Worm (Caenorhabditis elegans) whole organism, early embryonic: ENCODE measurements around the gene W07A12.8.
A peak's percentile ranks its signal among the peaks of the same experiment; 100 is the strongest.

Experiments
- B0310.2 ChIP-seq: sonication (generic microtip); optimal IDR thresholded peaks from 2 replicates; lab custom pipeline; 2016; ENCODE audit warnings: mild to moderate bottlenecking, missing genetic modification characterization, missing compliant biosample characterization
- F13C5.2 ChIP-seq: sonication (generic microtip); optimal IDR thresholded peaks from 2 replicates; lab custom pipeline; 2017; ENCODE audit warnings: mild to moderate bottlenecking, missing genetic modification characterization, inconsistent platforms, missing compliant biosample characterization
- aly-1 ChIP-seq: sonication (generic microtip); optimal IDR thresholded peaks from 2 replicates; lab custom pipeline; 2016; ENCODE audit warnings: missing genetic modification characterization, missing compliant biosample characterization
- ama-1 ChIP-seq: fragments of 150-350 bp; optimal IDR thresholded peaks from 2 replicates; lab custom pipeline; 2014
- ceh-13 ChIP-seq: fragments of 200-800 bp; sonication (Bioruptor generic); optimal IDR thresholded peaks from 2 replicates; lab custom pipeline; 2018; ENCODE audit warnings: mild to moderate bottlenecking, missing genetic modification characterization, missing compliant biosample characterization
- ceh-36 ChIP-seq: sonication (generic microtip); optimal IDR thresholded peaks from 2 replicates; lab custom pipeline; 2016; ENCODE audit warnings: missing genetic modification characterization, inconsistent platforms, missing compliant biosample characterization
- ets-7 ChIP-seq: sonication (generic microtip); optimal IDR thresholded peaks from 2 replicates; lab custom pipeline; 2016; ENCODE audit warnings: missing genotype, missing genetic modification characterization, missing compliant biosample characterization
- flt-1 ChIP-seq: fragments of 200-800 bp; sonication (Bioruptor generic); IDR thresholded peaks from 2 replicates; pipeline ENCODE4 v1.3.6; 2022; ENCODE audit warnings: missing genetic modification characterization, missing compliant biosample characterization
- hmbx-1 ChIP-seq: sonication (generic microtip); optimal IDR thresholded peaks from 2 replicates; lab custom pipeline; 2016; ENCODE audit warnings: mild to moderate bottlenecking, missing genetic modification characterization, missing compliant biosample characterization
- hmg-4 ChIP-seq: fragments of 200-800 bp; sonication (Bioruptor generic); optimal IDR thresholded peaks from 2 replicates; lab custom pipeline; 2018; ENCODE audit warnings: mild to moderate bottlenecking, missing genetic modification characterization, missing compliant biosample characterization
- hnd-1 ChIP-seq: sonication (generic microtip); optimal IDR thresholded peaks from 2 replicates; lab custom pipeline; 2016; ENCODE audit warnings: missing genetic modification characterization, missing compliant biosample characterization
- pes-1 ChIP-seq: fragments of 200-800 bp; sonication (Bioruptor generic); IDR thresholded peaks from 2 replicates; pipeline ENCODE4 v1.3.6; 2022; ENCODE audit warnings: missing genetic modification reagents, missing genetic modification characterization, missing compliant biosample characterization
- scrt-1 ChIP-seq: fragments of 200-800 bp; sonication (Bioruptor generic); IDR thresholded peaks from 2 replicates; pipeline ENCODE4 v1.3.6; 2022; ENCODE audit warnings: missing genetic modification characterization, missing compliant biosample characterization
- sea-1 ChIP-seq: fragments of 200-800 bp; sonication (Bioruptor generic); conservative IDR thresholded peaks from 2 replicates; pipeline ENCODE4 v1.3.6; 2022; ENCODE audit warnings: missing genetic modification characterization, missing compliant biosample characterization
- tbx-11 ChIP-seq: fragments of 200-800 bp; sonication (Bioruptor generic); IDR thresholded peaks from 2 replicates; pipeline ENCODE4 v1.3.6; 2022; ENCODE audit warnings: missing genetic modification characterization, missing compliant biosample characterization
- tbx-37 ChIP-seq: fragments of 200-800 bp; sonication (Bioruptor generic); conservative IDR thresholded peaks from 2 replicates; pipeline ENCODE4 v1.3.6; 2022; ENCODE audit warnings: missing genetic modification reagents, missing genetic modification characterization, missing compliant biosample characterization
- tra-4 ChIP-seq: sonication (generic microtip); optimal IDR thresholded peaks from 2 replicates; lab custom pipeline; 2017; ENCODE audit warnings: missing genetic modification characterization, missing compliant biosample characterization

The W07A12.8 gene

DNA sequence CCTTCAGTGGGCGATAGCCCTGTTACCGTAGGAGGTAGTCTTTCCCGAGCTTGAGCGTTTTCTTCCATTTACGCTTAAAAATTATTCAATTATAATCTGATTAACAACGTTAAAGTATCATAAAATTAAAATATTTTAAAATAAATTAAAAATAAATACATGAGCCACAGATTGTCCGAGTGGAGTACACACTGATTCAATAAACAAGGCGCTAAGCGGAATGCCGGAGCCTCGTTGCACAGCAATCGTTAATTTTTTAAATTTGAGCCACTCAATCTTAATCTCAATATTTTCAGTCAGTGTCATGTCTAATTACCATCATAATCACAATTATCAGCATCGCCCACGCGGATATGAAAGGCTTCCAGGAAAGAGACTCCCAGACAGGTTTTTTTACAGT lies 11.5 kb upstream of the W07A12.8 start, which contains the start of the genes sec-5 and pir-1:
Gene sec-5 (minus strand): TSS at position 73 of the 400 bp plus-strand sequence.
Gene pir-1 (plus strand): TSS at position 221 of the 400 bp plus-strand sequence.
- TF ChIP-seq ceh-13 (GFP tag; lab: Kevin White, UChicago) (no peak), tbx-37 (GFP tag; lab: Robert Waterston, UW) (no peak), ceh-36 (no peak), F13C5.2 (peak; percentile 26), aly-1 (tag; lab: Kevin White, UChicago) (no peak), hmg-4 (GFP tag; lab: Kevin White, UChicago) (no peak), ets-7 (tag; lab: Kevin White, UChicago) (no peak), pes-1 (GFP tag; lab: Robert Waterston, UW) (no peak)

DNA sequence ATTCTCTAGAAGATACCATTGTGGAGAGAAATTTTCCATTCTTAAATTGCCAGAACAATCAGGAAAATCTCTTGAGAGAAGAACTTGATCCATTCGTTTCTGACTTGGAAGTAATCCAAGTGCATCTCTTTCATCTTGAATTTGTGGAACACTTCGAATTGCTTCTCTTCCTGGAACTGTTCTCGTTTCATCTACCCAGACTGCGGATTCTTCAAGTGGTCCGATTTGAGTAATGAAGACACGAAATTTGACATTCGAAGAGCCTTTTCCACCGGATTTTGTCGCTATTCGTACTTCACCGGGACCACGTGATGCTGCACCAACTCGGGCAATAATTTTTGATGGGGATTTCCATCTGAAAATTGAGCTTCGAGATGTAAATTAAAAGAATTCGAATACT lies 10.9 kb upstream of the W07A12.8 start:
- no peak for TF ChIP-seq hmbx-1
- TF ChIP-seq tra-4 (tag; lab: Kevin White, UChicago) = no peak
- no peak for TF ChIP-seq flt-1 (GFP tag; lab: Robert Waterston, UW)
- TF ChIP-seq B0310.2 (tag; lab: Kevin White, UChicago) = no peak
- TF ChIP-seq ama-1 (lab: Kevin White, UChicago) = no peak
- no peak for TF ChIP-seq scrt-1
- no peak for TF ChIP-seq F13C5.2
- no peak for TF ChIP-seq ceh-36
- TF ChIP-seq aly-1 (tag; lab: Kevin White, UChicago) = no peak
- TF ChIP-seq tbx-11 (GFP tag; lab: Robert Waterston, UW) = no peak
- no peak for TF ChIP-seq tbx-37 (GFP tag; lab: Robert Waterston, UW)
- no peak for TF ChIP-seq hmg-4 (GFP tag; lab: Kevin White, UChicago)
- no peak for TF ChIP-seq ets-7 (tag; lab: Kevin White, UChicago)
- TF ChIP-seq sea-1 (GFP tag; lab: Robert Waterston, UW) = no peak
- TF ChIP-seq hnd-1 (tag; lab: Kevin White, UChicago) = no peak
- TF ChIP-seq ceh-13 (GFP tag; lab: Kevin White, UChicago) = no peak
- TF ChIP-seq pes-1 (GFP tag; lab: Robert Waterston, UW) = no peak

DNA sequence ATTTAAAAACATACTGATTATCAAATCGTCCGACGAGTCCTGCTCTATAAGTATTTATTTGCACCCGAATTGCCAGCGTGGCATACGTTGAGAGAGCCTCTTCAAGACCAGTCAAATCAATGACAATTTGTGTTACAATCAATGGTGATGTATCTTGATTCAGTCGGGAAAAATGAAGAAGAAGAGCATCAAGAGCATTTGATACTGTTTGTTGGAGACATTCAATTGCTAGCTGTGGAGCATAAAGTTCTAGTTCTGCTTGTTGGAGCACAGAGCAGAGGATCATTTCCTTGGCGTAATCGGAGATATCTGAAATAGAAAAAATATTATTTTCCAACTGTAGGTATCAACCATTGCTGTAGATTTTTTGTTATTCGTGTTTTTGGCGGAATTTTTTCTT lies 7.9 kb upstream of the W07A12.8 start:
- TF ChIP-seq hmbx-1 (no peak), ceh-36 (no peak), ets-7 (tag; lab: Kevin White, UChicago) (no peak), sea-1 (GFP tag; lab: Robert Waterston, UW) (no peak), scrt-1 (no peak), tbx-11 (GFP tag; lab: Robert Waterston, UW) (no peak), ceh-13 (GFP tag; lab: Kevin White, UChicago) (no peak), ama-1 (lab: Kevin White, UChicago) (no peak), pes-1 (GFP tag; lab: Robert Waterston, UW) (no peak)

DNA sequence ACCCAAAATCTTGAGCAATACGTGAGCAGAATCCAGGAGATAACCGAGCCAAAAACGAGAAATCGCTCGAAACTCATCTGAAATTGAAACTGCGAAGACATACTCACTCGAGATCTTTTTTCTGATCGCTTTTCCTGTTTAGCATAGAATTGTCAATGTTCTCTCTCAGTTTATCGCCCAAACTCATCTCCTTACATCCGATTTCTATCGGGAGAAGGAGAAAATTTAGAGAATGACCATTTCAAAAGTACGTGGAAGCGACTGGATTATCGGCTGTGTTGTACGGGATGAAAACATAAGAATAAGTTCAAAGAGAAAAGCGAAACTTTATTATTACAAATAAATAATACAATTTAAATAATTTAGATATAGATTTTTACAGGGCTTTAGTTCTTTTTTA lies 7.2 kb upstream of the W07A12.8 start, which contains the start of gene T23G7.2:
Gene T23G7.2 (minus strand): TSS at position 101 of the 400 bp plus-strand sequence.
- TF ChIP-seq hmbx-1 (no peak), F13C5.2 (no peak), tra-4 (tag; lab: Kevin White, UChicago) (no peak), hmg-4 (GFP tag; lab: Kevin White, UChicago) (no peak), B0310.2 (tag; lab: Kevin White, UChicago) (no peak), ama-1 (lab: Kevin White, UChicago) (no peak), ets-7 (tag; lab: Kevin White, UChicago) (no peak), flt-1 (GFP tag; lab: Robert Waterston, UW) (no peak)

DNA sequence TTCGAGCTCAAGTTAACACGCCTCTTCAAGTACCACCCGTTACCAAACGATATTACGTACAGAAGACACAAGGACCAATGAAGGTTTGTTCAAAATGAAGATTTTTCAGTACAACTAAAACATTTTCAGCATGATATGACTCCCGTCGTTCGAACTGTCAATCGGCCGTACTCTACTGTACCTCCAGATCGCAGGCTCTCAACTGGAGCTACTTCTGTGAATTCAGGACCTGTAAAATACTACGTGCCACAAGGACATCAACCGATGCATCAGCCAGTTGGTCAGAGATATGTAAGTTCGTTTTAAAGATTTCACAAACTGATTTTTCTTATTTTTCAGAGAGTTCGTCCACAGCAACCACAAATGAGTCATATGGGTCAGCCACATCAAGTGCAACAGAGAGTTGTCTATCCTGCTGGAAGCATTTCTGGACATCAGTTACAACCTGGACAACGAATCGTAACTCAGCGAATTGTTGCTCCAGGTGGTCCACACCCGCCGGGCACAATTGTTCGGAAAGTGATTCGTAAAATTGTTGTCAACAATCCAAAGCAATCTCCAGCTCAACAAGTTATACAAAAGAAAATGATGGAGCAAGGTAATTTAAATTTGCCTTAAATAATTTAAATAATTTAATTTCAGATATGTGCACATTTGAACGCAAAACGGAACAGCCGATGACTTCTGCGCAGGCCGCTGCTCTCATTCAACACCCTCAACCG lies 6.0 kb upstream of the W07A12.8 start:
- TF ChIP-seq hnd-1 (tag; lab: Kevin White, UChicago) (no peak), pes-1 (GFP tag; lab: Robert Waterston, UW) (no peak), ets-7 (tag; lab: Kevin White, UChicago) (no peak), hmg-4 (GFP tag; lab: Kevin White, UChicago) (no peak), F13C5.2 (no peak), ceh-13 (GFP tag; lab: Kevin White, UChicago) (no peak), aly-1 (tag; lab: Kevin White, UChicago) (no peak), B0310.2 (tag; lab: Kevin White, UChicago) (no peak), tbx-11 (GFP tag; lab: Robert Waterston, UW) (no peak), flt-1 (GFP tag; lab: Robert Waterston, UW) (no peak), ceh-36 (no peak), tra-4 (tag; lab: Kevin White, UChicago) (no peak), ama-1 (lab: Kevin White, UChicago) (no peak), scrt-1 (no peak), tbx-37 (GFP tag; lab: Robert Waterston, UW) (no peak), sea-1 (GFP tag; lab: Robert Waterston, UW) (no peak)

DNA sequence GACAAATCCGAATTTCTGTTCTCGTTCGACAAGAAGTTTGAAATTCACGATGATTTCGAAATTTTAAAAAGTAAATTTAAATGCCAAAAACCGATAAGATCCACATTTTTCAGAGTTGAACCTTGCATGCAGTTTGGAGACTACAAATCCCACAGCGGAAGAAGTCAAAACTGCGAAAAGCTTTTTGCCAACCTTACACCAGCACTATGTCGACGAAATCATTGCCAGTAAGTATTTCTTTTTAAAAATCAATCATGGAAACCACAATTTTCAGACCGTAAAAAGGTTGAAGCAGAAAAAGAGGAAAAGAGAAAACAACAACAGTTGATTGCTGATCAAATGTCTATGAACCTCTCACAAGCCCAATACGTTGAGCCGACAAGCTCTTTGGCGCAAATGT lies 5.2 kb upstream of the W07A12.8 start:
- TF ChIP-seq flt-1 (GFP tag; lab: Robert Waterston, UW) = no peak
- TF ChIP-seq hmg-4 (GFP tag; lab: Kevin White, UChicago) = no peak

DNA sequence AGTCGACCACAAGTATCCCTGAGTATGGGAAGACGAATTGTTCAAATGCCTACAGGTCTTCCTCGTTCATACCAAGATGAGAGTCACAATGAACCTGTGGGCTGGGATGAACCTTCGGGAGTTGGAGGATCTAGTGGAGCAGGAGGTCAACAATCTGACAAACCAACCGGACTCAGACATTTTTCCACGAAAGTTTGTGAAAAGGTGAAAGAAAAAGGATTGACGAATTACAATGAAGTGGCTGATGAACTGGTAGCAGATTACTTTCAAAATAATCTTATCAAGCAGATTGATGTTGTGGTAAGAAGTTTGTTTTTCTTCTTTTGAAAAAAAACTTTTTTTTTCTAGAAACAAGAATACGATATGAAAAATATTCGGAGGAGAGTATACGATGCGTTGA lies 4.4 kb upstream of the W07A12.8 start:
- TF ChIP-seq F13C5.2 = no peak
- no peak for TF ChIP-seq pes-1 (GFP tag; lab: Robert Waterston, UW)
- no peak for TF ChIP-seq tbx-11 (GFP tag; lab: Robert Waterston, UW)
- no peak for TF ChIP-seq ceh-36
- TF ChIP-seq ceh-13 (GFP tag; lab: Kevin White, UChicago) = no peak
- TF ChIP-seq ets-7 (tag; lab: Kevin White, UChicago) = no peak
- TF ChIP-seq hnd-1 (tag; lab: Kevin White, UChicago) = no peak
- no peak for TF ChIP-seq aly-1 (tag; lab: Kevin White, UChicago)
- no peak for TF ChIP-seq flt-1 (GFP tag; lab: Robert Waterston, UW)
- TF ChIP-seq sea-1 (GFP tag; lab: Robert Waterston, UW) = no peak
- no peak for TF ChIP-seq ama-1 (lab: Kevin White, UChicago)
